Worm (Caenorhabditis elegans) whole organism, L4 larva: ENCODE measurements around the gene B0252.5.

Experiments used
- F10B5.3 ChIP-seq: sonication (generic microtip); optimal IDR thresholded peaks from 2 replicates; lab custom pipeline; 2016; ENCODE audit warnings: mild to moderate bottlenecking, missing genetic modification characterization, missing compliant biosample characterization
- F26F4.8 ChIP-seq: fragments of 200-800 bp; sonication (Bioruptor generic); conservative IDR thresholded peaks from 2 replicates; pipeline ENCODE4 v1.3.6; 2022; ENCODE audit warnings: missing genetic modification characterization, missing compliant biosample characterization
- F37D6.2 ChIP-seq: sonication (generic microtip); optimal IDR thresholded peaks from 2 replicates; lab custom pipeline; 2016; ENCODE audit warnings: mild to moderate bottlenecking, missing genetic modification characterization, missing compliant biosample characterization
- T20F7.1 ChIP-seq: fragments of 200-800 bp; sonication (Bioruptor generic); optimal IDR thresholded peaks from 2 replicates; lab custom pipeline; 2018; ENCODE audit warnings: mild to moderate bottlenecking, missing genetic modification characterization, missing compliant biosample characterization
- T26A8.4 ChIP-seq: fragments of 200-800 bp; sonication (Bioruptor generic); IDR thresholded peaks from 2 replicates; pipeline ENCODE4 v1.3.6; 2022; ENCODE audit warnings: missing genetic modification characterization, missing compliant biosample characterization
- Y48G9A.11 ChIP-seq: fragments of 200-800 bp; sonication (Bioruptor generic); IDR thresholded peaks from 2 replicates; pipeline ENCODE4 v1.3.6; 2022; ENCODE audit warnings: missing genetic modification reagents, missing genetic modification characterization, missing compliant biosample characterization
- aha-1 ChIP-seq: fragments of 150-350 bp; peaks from one replicate; lab custom pipeline; 2014; ENCODE audit warnings: missing biosample characterization, missing genetic modification characterization
- ceh-20 ChIP-seq: fragments of 200-800 bp; sonication (Bioruptor generic); IDR thresholded peaks from 2 replicates; pipeline ENCODE4 v1.3.6; 2022; ENCODE audit warnings: missing genetic modification reagents, missing genetic modification characterization, missing compliant biosample characterization
- ces-1 ChIP-seq: fragments of 150-350 bp; sonication (generic microtip); optimal IDR thresholded peaks from 4 replicates; lab custom pipeline; 2014; ENCODE audit warnings: missing biosample characterization, missing genetic modification reagents, missing genetic modification characterization
- cey-2 ChIP-seq: sonication (generic microtip); optimal IDR thresholded peaks from 3 replicates; lab custom pipeline; 2017; ENCODE audit warnings: missing genetic modification characterization, mild to moderate bottlenecking, missing compliant biosample characterization, antibody characterized with exemption, borderline replicate concordance; ENCODE audit not compliant: insufficient read depth
- ctbp-1 ChIP-seq: fragments of 200-800 bp; sonication (Bioruptor generic); IDR thresholded peaks from 2 replicates; pipeline ENCODE4 v1.3.6; 2022; ENCODE audit warnings: missing genetic modification reagents, missing genetic modification characterization, missing compliant biosample characterization
- daf-19 ChIP-seq: fragments of 200-800 bp; sonication (Bioruptor generic); conservative IDR thresholded peaks from 2 replicates; pipeline ENCODE4 v1.3.6; 2022; ENCODE audit warnings: missing genetic modification characterization, missing compliant biosample characterization
- dmd-6 ChIP-seq: fragments of 200-800 bp; sonication (Bioruptor generic); IDR thresholded peaks from 2 replicates; pipeline ENCODE4 v1.3.6; 2022; ENCODE audit warnings: missing genetic modification reagents, missing genetic modification characterization, missing compliant biosample characterization
- dmd-8 ChIP-seq: fragments of 200-800 bp; sonication (Bioruptor generic); IDR thresholded peaks from 2 replicates; pipeline ENCODE4 v1.3.6; 2022; ENCODE audit warnings: missing genetic modification characterization, missing compliant biosample characterization
- dmd-9 ChIP-seq: fragments of 200-800 bp; sonication (Bioruptor generic); IDR thresholded peaks from 2 replicates; pipeline ENCODE4 v1.3.6; 2022; ENCODE audit warnings: missing genetic modification reagents, missing genetic modification characterization, missing compliant biosample characterization
- dpl-1 ChIP-seq: fragments of 150-350 bp; optimal IDR thresholded peaks from 2 replicates; lab custom pipeline; 2014; ENCODE audit warnings: missing biosample characterization, missing genetic modification reagents, missing genetic modification characterization
- duxl-1 ChIP-seq: sonication (generic microtip); optimal IDR thresholded peaks from 2 replicates; lab custom pipeline; 2016; ENCODE audit warnings: mild to moderate bottlenecking, missing genetic modification characterization, moderate library complexity, missing compliant biosample characterization; ENCODE audit not compliant: poor library complexity
- dve-1 ChIP-seq: sonication (generic microtip); optimal IDR thresholded peaks from 2 replicates; lab custom pipeline; 2017; ENCODE audit warnings: antibody characterized with exemption, mild to moderate bottlenecking, missing genetic modification characterization, missing compliant biosample characterization; ENCODE audit not compliant: insufficient read depth
- egl-43 ChIP-seq: fragments of 200-800 bp; sonication (Bioruptor generic); IDR thresholded peaks from 2 replicates; pipeline ENCODE4 v1.3.6; 2022; ENCODE audit warnings: missing genetic modification reagents, missing genetic modification characterization, missing compliant biosample characterization
- fkh-10 ChIP-seq: fragments of 150-350 bp; optimal IDR thresholded peaks from 2 replicates; lab custom pipeline; 2014; ENCODE audit warnings: missing biosample characterization, missing genetic modification reagents, missing genetic modification characterization
- hif-1 ChIP-seq, 2 experiments: sonication (generic microtip); optimal IDR thresholded peaks; 2 replicates each; lab custom pipeline; 2016 to 2017; ENCODE audit warnings: missing compliant biosample characterization in 2 of 2, missing genetic modification characterization in 2 of 2, missing genetic modification reagents in 2 of 2, missing genotype in 2 of 2, mild to moderate bottlenecking in 1 of 2
- hlh-11 ChIP-seq: fragments of 200-800 bp; sonication (Bioruptor generic); optimal IDR thresholded peaks from 2 replicates; lab custom pipeline; 2018; ENCODE audit warnings: mild to moderate bottlenecking, missing genetic modification characterization, missing compliant biosample characterization
- hlh-30 ChIP-seq: sonication (generic microtip); optimal IDR thresholded peaks from 2 replicates; lab custom pipeline; 2017; ENCODE audit warnings: antibody characterized with exemption, mild to moderate bottlenecking, missing genetic modification characterization, missing compliant biosample characterization; ENCODE audit not compliant: insufficient read depth
- lim-7 ChIP-seq: fragments of 200-800 bp; sonication (Bioruptor generic); IDR thresholded peaks from 2 replicates; pipeline ENCODE4 v1.3.6; 2022; ENCODE audit warnings: missing genetic modification characterization, missing compliant biosample characterization
- lin-13 ChIP-seq: fragments of 150-350 bp; optimal IDR thresholded peaks from 2 replicates; lab custom pipeline; 2014; ENCODE audit warnings: missing biosample characterization, missing genetic modification reagents, missing genetic modification characterization
- lin-38 ChIP-seq: fragments of 200-800 bp; sonication (Bioruptor generic); IDR thresholded peaks from 2 replicates; pipeline ENCODE4 v1.3.6; 2022; ENCODE audit warnings: missing genetic modification reagents, missing genetic modification characterization, missing compliant biosample characterization
- lir-3 ChIP-seq: sonication (generic microtip); optimal IDR thresholded peaks from 2 replicates; lab custom pipeline; 2016; ENCODE audit warnings: mild to moderate bottlenecking, missing genetic modification characterization, missing compliant biosample characterization
- lsy-2 ChIP-seq, 2 experiments: fragments of 150-350 bp in 1 of 2; sonication (generic microtip) in 1 of 2; optimal IDR thresholded peaks; 2 replicates each; lab custom pipeline; 2014 to 2017; ENCODE audit warnings: missing biosample characterization in 2 of 2, missing genetic modification characterization in 2 of 2
- madf-9 ChIP-seq: fragments of 200-800 bp; sonication (Bioruptor generic); conservative IDR thresholded peaks from 2 replicates; pipeline ENCODE4 v1.3.6; 2022; ENCODE audit warnings: missing genetic modification reagents, missing genetic modification characterization, missing compliant biosample characterization
- mdt-29 ChIP-seq: fragments of 200-800 bp; sonication (Bioruptor generic); IDR thresholded peaks from 2 replicates; pipeline ENCODE4 v1.3.6; 2022; ENCODE audit warnings: missing genetic modification reagents, missing genetic modification characterization, missing compliant biosample characterization
- mes-2 ChIP-seq: sonication (generic microtip); optimal IDR thresholded peaks from 2 replicates; lab custom pipeline; 2016; ENCODE audit warnings: missing genotype, mild to moderate bottlenecking, missing genetic modification characterization, missing compliant biosample characterization; ENCODE audit not compliant: poor library complexity, severe bottlenecking
- nhr-102 ChIP-seq: sonication (generic microtip); optimal IDR thresholded peaks from 2 replicates; lab custom pipeline; 2016; ENCODE audit warnings: mild to moderate bottlenecking, missing genetic modification characterization, moderate library complexity, missing compliant biosample characterization
- nhr-237 ChIP-seq: sonication (generic microtip); optimal IDR thresholded peaks from 2 replicates; lab custom pipeline; 2017; ENCODE audit warnings: missing biosample characterization, missing genetic modification characterization
- nhr-25 ChIP-seq: sonication (generic microtip); optimal IDR thresholded peaks from 2 replicates; lab custom pipeline; 2017; ENCODE audit warnings: missing genetic modification characterization, mild to moderate bottlenecking, missing compliant biosample characterization, antibody characterized with exemption, moderate library complexity, borderline replicate concordance; ENCODE audit not compliant: insufficient read depth
- nhr-42 ChIP-seq: fragments of 200-800 bp; sonication (Bioruptor generic); IDR thresholded peaks from 2 replicates; pipeline ENCODE4 v1.3.6; 2022; ENCODE audit warnings: missing genetic modification characterization, missing compliant biosample characterization
- nhr-48 ChIP-seq: sonication (generic microtip); optimal IDR thresholded peaks from 2 replicates; lab custom pipeline; 2016; ENCODE audit warnings: mild to moderate bottlenecking, missing genetic modification characterization, missing compliant biosample characterization
- nhr-6 ChIP-seq: fragments of 150-350 bp; optimal IDR thresholded peaks from 2 replicates; lab custom pipeline; 2014; ENCODE audit warnings: missing biosample characterization, missing genetic modification characterization
- nhr-76 ChIP-seq: fragments of 150-350 bp; optimal IDR thresholded peaks from 2 replicates; lab custom pipeline; 2014; ENCODE audit warnings: missing biosample characterization, missing genetic modification characterization
- nhr-77 ChIP-seq: fragments of 150-350 bp; optimal IDR thresholded peaks from 2 replicates; lab custom pipeline; 2014; ENCODE audit warnings: missing biosample characterization, missing genetic modification characterization
- pha-4 ChIP-seq, 2 experiments: fragments of 150-350 bp in 1 of 2; fragments of 200-800 bp in 1 of 2; sonication (Bioruptor generic) in 1 of 2; IDR thresholded peaks in 1 of 2; optimal IDR thresholded peaks in 1 of 2; 2 replicates each; pipeline versions ENCODE4 v1.3.6 to Lab custom; 2014 to 2022; ENCODE audit warnings: missing genetic modification characterization in 2 of 2, missing genetic modification reagents in 2 of 2, missing biosample characterization in 1 of 2, missing compliant biosample characterization in 1 of 2
- php-3 ChIP-seq: fragments of 200-800 bp; sonication (Bioruptor generic); IDR thresholded peaks from 2 replicates; pipeline ENCODE4 v1.3.6; 2022; ENCODE audit warnings: missing genetic modification reagents, missing genetic modification characterization, missing compliant biosample characterization
- set-16 ChIP-seq: fragments of 200-800 bp; sonication (Bioruptor generic); IDR thresholded peaks from 2 replicates; pipeline ENCODE4 v1.3.6; 2022; ENCODE audit warnings: missing genetic modification reagents, missing genetic modification characterization, missing compliant biosample characterization
- snpc-4 ChIP-seq: fragments of 150-350 bp; optimal IDR thresholded peaks from 2 replicates; lab custom pipeline; 2014; ENCODE audit warnings: missing biosample characterization, missing genetic modification characterization
- tag-97 ChIP-seq: fragments of 200-800 bp; sonication (Bioruptor generic); IDR thresholded peaks from 2 replicates; pipeline ENCODE4 v1.3.6; 2022; ENCODE audit warnings: missing genetic modification characterization, missing compliant biosample characterization
- tra-1 ChIP-seq: fragments of 200-800 bp; sonication (Bioruptor generic); IDR thresholded peaks from 2 replicates; pipeline ENCODE4 v1.3.6; 2022; ENCODE audit warnings: missing genetic modification reagents, missing genetic modification characterization, missing compliant biosample characterization
- unc-130 ChIP-seq: sonication (generic microtip); optimal IDR thresholded peaks from 2 replicates; lab custom pipeline; 2016; ENCODE audit warnings: missing genetic modification reagents, missing genetic modification characterization, missing compliant biosample characterization
- zag-1 ChIP-seq: fragments of 150-350 bp; optimal IDR thresholded peaks from 2 replicates; lab custom pipeline; 2014; ENCODE audit warnings: missing biosample characterization, missing genetic modification characterization
- ztf-7 ChIP-seq: fragments of 150-350 bp; optimal IDR thresholded peaks from 2 replicates; lab custom pipeline; 2014; ENCODE audit warnings: missing biosample characterization, missing genetic modification characterization

The B0252.5 gene

ce11 chrII:6915875-6916274 is 2.8 kb downstream of the B0252.5 start, which contains the start of gene B0252.8:
Gene B0252.8, plus strand, starts transcription at chrII:6916166.
- TF ChIP-seq hif-1 (tag; optimal IDR thresholded peaks at IDR 0.05; lab: Kevin White, UChicago) (no peak), lin-38 (no peak), nhr-237 (tag; lab: Kevin White, UChicago) (no peak), F37D6.2 (tag; lab: Kevin White, UChicago) (no peak), dve-1 (tag; lab: Kevin White, UChicago) (no peak), tag-97 (no peak), lim-7 (GFP tag; lab: Robert Waterston, UW) (no peak), lin-13 (GFP tag; lab: Kevin White, UChicago) (no peak), F10B5.3 (tag; lab: Kevin White, UChicago) (no peak), snpc-4 (tag; lab: Kevin White, UChicago) (no peak), nhr-6 (tag; lab: Kevin White, UChicago) (no peak), ces-1 (no peak), cey-2 (tag; lab: Kevin White, UChicago) (no peak), dmd-6 (no peak), fkh-10 (GFP tag; lab: Kevin White, UChicago) (no peak), daf-19 (no peak)

- no peak for TF ChIP-seq pha-4 (GFP tag; IDR thresholded peaks at IDR 0.05; lab: Robert Waterston, UW)
- TF ChIP-seq pha-4 (tag; optimal IDR thresholded peaks at IDR 0.05; lab: Kevin White, UChicago): peak; percentile 21
- no peak for TF ChIP-seq egl-43 (GFP tag; lab: Robert Waterston, UW)
- peak; percentile 95 for TF ChIP-seq dmd-9 (GFP tag; lab: Robert Waterston, UW)
- peak; percentile 99 for TF ChIP-seq aha-1 (tag; lab: Kevin White, UChicago)
- peak; percentile 48 for TF ChIP-seq F10B5.3 (tag; lab: Kevin White, UChicago)
- TF ChIP-seq F26F4.8 (GFP tag; lab: Robert Waterston, UW): no peak
- no peak for TF ChIP-seq set-16 (GFP tag; lab: Robert Waterston, UW)
- TF ChIP-seq nhr-77 (tag; lab: Kevin White, UChicago): no peak
- peak; percentile 81 for TF ChIP-seq tra-1 (GFP tag; lab: Robert Waterston, UW)
- peak; percentile 51; the same call in 1 of the 2 replicates for TF ChIP-seq ceh-20 (GFP tag; lab: Robert Waterston, UW)
- TF ChIP-seq nhr-102: peak; percentile 66
- peak; percentile 61 for TF ChIP-seq T20F7.1
- 0 out of 2 replicates have a peak, but pooled peaks have one; percentile 35 for TF ChIP-seq nhr-42 (GFP tag; lab: Robert Waterston, UW)
- TF ChIP-seq ctbp-1 (GFP tag; lab: Robert Waterston, UW): peak; percentile 14; the same call in 1 of the 2 replicates
- TF ChIP-seq mes-2 (tag; lab: Kevin White, UChicago): peak; percentile 100
- TF ChIP-seq hlh-30 (tag; lab: Kevin White, UChicago): peak; percentile 57
- 0 out of 2 replicates have a peak, but pooled peaks have one; percentile 25 for TF ChIP-seq mdt-29 (GFP tag; lab: Robert Waterston, UW)
- peak; percentile 77 for TF ChIP-seq unc-130 (GFP tag; lab: Kevin White, UChicago)
- TF ChIP-seq dpl-1 (GFP tag; lab: Kevin White, UChicago): peak; percentile 98
- no peak for TF ChIP-seq zag-1 (tag; lab: Kevin White, UChicago)
- TF ChIP-seq T26A8.4: peak; percentile 77; the same call in 1 of the 2 replicates
- peak; percentile 11 for TF ChIP-seq nhr-48 (tag; lab: Kevin White, UChicago)
- TF ChIP-seq duxl-1: peak; percentile 66
- peak; percentile 91; the same call in 1 of the 2 replicates for TF ChIP-seq tag-97
- peak; percentile 83 for TF ChIP-seq madf-9 (GFP tag; lab: Robert Waterston, UW)
- no peak for TF ChIP-seq nhr-76 (tag; lab: Kevin White, UChicago)
- TF ChIP-seq lir-3: no peak
- TF ChIP-seq Y48G9A.11 (GFP tag; lab: Robert Waterston, UW): peak; percentile 81
- peak; percentile 83 for TF ChIP-seq lin-38
- peak; percentile 39 for TF ChIP-seq hlh-11 (tag; lab: Kevin White, UChicago)
- no peak for TF ChIP-seq nhr-25 (tag; lab: Kevin White, UChicago)
- TF ChIP-seq php-3 (GFP tag; lab: Robert Waterston, UW): no peak
- peak in 1 of 2 experiments; percentile 82 for TF ChIP-seq lsy-2 (tag; optimal IDR thresholded peaks at IDR 0.05; lab: Kevin White, UChicago)
- no peak for TF ChIP-seq dmd-8
- peak; percentile 18 for TF ChIP-seq ztf-7 (tag; lab: Kevin White, UChicago)
Observed at ce11 chrII:6913309-6913708, 5.4 kb downstream of the B0252.5 start, which contains the start of gene cyn-10. Gene cyn-10, minus strand, starts transcription at chrII:6913365.
